Worm (Caenorhabditis elegans) whole organism, mixed stage, embryonic: ENCODE results near the gene fbxb-75.

ENCODE experiments used
- blmp-1 ChIP-seq: fragments of 150-350 bp; optimal IDR thresholded peaks from 2 replicates; lab custom pipeline; 2014; ENCODE audit warnings: missing biosample characterization, missing genetic modification characterization
- elt-1 ChIP-seq: sonication (generic microtip); optimal IDR thresholded peaks from 2 replicates; lab custom pipeline; 2017; ENCODE audit warnings: missing genetic modification characterization, mild to moderate bottlenecking, missing compliant biosample characterization, antibody characterized with exemption, moderate library complexity, borderline replicate concordance; ENCODE audit not compliant: insufficient read depth
- lin-13 ChIP-seq: fragments of 150-350 bp; optimal IDR thresholded peaks from 2 replicates; lab custom pipeline; 2014; ENCODE audit warnings: missing biosample characterization, missing genetic modification characterization
- nhr-76 ChIP-seq: sonication (generic microtip); optimal IDR thresholded peaks from 2 replicates; lab custom pipeline; 2017; ENCODE audit warnings: missing biosample characterization, missing genetic modification characterization
- snpc-4 ChIP-seq: fragments of 150-350 bp; optimal IDR thresholded peaks from 2 replicates; lab custom pipeline; 2014; ENCODE audit warnings: missing biosample characterization, missing genetic modification characterization
- unc-39 ChIP-seq: fragments of 150-350 bp; optimal IDR thresholded peaks from 2 replicates; lab custom pipeline; 2014; ENCODE audit warnings: missing biosample characterization, missing genetic modification characterization
- unc-62 ChIP-seq: fragments of 150-350 bp; optimal IDR thresholded peaks from 2 replicates; lab custom pipeline; 2014; ENCODE audit warnings: missing biosample characterization, missing genetic modification reagents, missing genetic modification characterization

DNA sequence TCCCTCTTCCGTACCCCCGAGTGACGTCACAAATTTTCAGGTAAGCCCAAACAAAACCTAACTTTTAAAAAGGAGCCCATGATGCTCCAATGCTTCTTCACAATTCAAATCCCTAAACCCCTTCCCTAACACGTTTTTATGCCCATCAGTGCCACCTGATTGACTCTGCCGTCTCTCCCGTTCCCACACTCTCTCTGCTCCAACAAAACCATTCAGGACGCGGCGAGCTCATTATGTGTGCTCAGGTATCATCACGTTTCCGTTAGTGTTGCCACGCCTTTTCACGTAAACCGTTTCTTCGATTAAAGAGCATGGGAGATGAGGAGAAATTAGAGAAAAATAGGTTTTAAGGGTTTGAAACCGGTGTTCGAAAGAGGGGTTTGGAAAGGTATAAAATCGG is 22.2 kb upstream of the fbxb-75 start, which contains the start of gene M01H9.2:
- no peak for TF ChIP-seq lin-13 (tag; lab: Kevin White, UChicago)
- TF ChIP-seq nhr-76 (tag; lab: Kevin White, UChicago): no peak
- no peak for TF ChIP-seq blmp-1 (tag; lab: Kevin White, UChicago)
- TF ChIP-seq elt-1 (tag; lab: Kevin White, UChicago): no peak
- TF ChIP-seq snpc-4 (tag; lab: Kevin White, UChicago): no peak
- TF ChIP-seq unc-62 (GFP tag; lab: Kevin White, UChicago): no peak
- no peak for TF ChIP-seq unc-39
